Worm (Caenorhabditis elegans) whole organism, L4 larva: ENCODE measurements around the gene ech-3.
"Not testable (repeated sequence)": the region's sequence is repeated elsewhere in the genome, so short reads cannot be mapped to it uniquely, and the experiment has no call there.

Experiments
- ceh-28 ChIP-seq: fragments of 150-350 bp; optimal IDR thresholded peaks from 2 replicates; lab custom pipeline; 2014; ENCODE audit warnings: missing biosample characterization, missing genetic modification reagents, missing genetic modification characterization
- duxl-1 ChIP-seq: sonication (generic microtip); optimal IDR thresholded peaks from 2 replicates; lab custom pipeline; 2016; ENCODE audit warnings: mild to moderate bottlenecking, missing genetic modification characterization, moderate library complexity, missing compliant biosample characterization; ENCODE audit not compliant: poor library complexity
- egl-27 ChIP-seq: sonication (generic microtip); optimal IDR thresholded peaks from 3 replicates; lab custom pipeline; 2017; ENCODE audit warnings: missing biosample characterization, missing genetic modification reagents, missing genetic modification characterization
- fkh-10 ChIP-seq: fragments of 150-350 bp; optimal IDR thresholded peaks from 2 replicates; lab custom pipeline; 2014; ENCODE audit warnings: missing biosample characterization, missing genetic modification reagents, missing genetic modification characterization
- mdl-1 ChIP-seq, 2 experiments: fragments of 150-350 bp in 1 of 2; sonication (generic microtip) in 1 of 2; optimal IDR thresholded peaks; 2 replicates each; lab custom pipeline; 2014 to 2017; ENCODE audit warnings: missing biosample characterization in 2 of 2, missing genetic modification characterization in 2 of 2
- nhr-42 ChIP-seq: fragments of 200-800 bp; sonication (Bioruptor generic); IDR thresholded peaks from 2 replicates; pipeline ENCODE4 v1.3.6; 2022; ENCODE audit warnings: missing genetic modification characterization, missing compliant biosample characterization
- pha-4 ChIP-seq, 2 experiments: fragments of 150-350 bp in 1 of 2; fragments of 200-800 bp in 1 of 2; sonication (Bioruptor generic) in 1 of 2; IDR thresholded peaks in 1 of 2; optimal IDR thresholded peaks in 1 of 2; 2 replicates each; pipeline versions ENCODE4 v1.3.6 to Lab custom; 2014 to 2022; ENCODE audit warnings: missing genetic modification characterization in 2 of 2, missing genetic modification reagents in 2 of 2, missing biosample characterization in 1 of 2, missing compliant biosample characterization in 1 of 2
- ztf-11 ChIP-seq: fragments of 150-350 bp; optimal IDR thresholded peaks from 2 replicates; lab custom pipeline; 2014; ENCODE audit warnings: missing biosample characterization, missing genetic modification characterization

ce11 chrV:8014710-8015314 is 7.2 kb upstream of the ech-3 start:
- TF ChIP-seq pha-4 (GFP tag; IDR thresholded peaks at IDR 0.05; lab: Robert Waterston, UW); pha-4 (tag; optimal IDR thresholded peaks at IDR 0.05; lab: Kevin White, UChicago); fkh-10; duxl-1 (tag; lab: Kevin White, UChicago); ztf-11 (tag; lab: Kevin White, UChicago); ceh-28 (tag; lab: Kevin White, UChicago); egl-27 (tag; lab: Kevin White, UChicago); nhr-42 (GFP tag; lab: Robert Waterston, UW); mdl-1 (tag; optimal IDR thresholded peaks at IDR 0.05; lab: Kevin White, UChicago): not testable (repeated sequence)
